Fruit fly (Drosophila melanogaster) whole organism, pupa: ENCODE data around the gene CG16986.

Experiments used
- CG12605 ChIP-seq: fragments of 200-800 bp; sonication (Bioruptor generic); IDR thresholded peaks from 2 replicates; pipeline ENCODE4 v1.3.6; 2022; ENCODE audit warnings: missing biosample characterization, missing genetic modification characterization
- CG14655 ChIP-seq: fragments of 200-800 bp; sonication (Bioruptor generic); optimal IDR thresholded peaks from 3 replicates; lab custom pipeline; 2017; ENCODE audit warnings: mild to moderate bottlenecking, missing biosample characterization, missing genetic modification reagents, missing genetic modification characterization
- CG32121 ChIP-seq: fragments of 200-800 bp; sonication (Bioruptor generic); IDR thresholded peaks from 2 replicates; pipeline ENCODE4 v1.3.6; 2022; ENCODE audit warnings: missing biosample characterization, missing genetic modification characterization
- CG4496 ChIP-seq: fragments of 200-800 bp; sonication (Bioruptor generic); IDR thresholded peaks from 3 replicates; pipeline ENCODE4 v1.3.6; 2022; ENCODE audit warnings: missing biosample characterization, missing genetic modification characterization
- CG8159 ChIP-seq: fragments of 200-800 bp; sonication (Bioruptor generic); optimal IDR thresholded peaks from 3 replicates; lab custom pipeline; 2018; ENCODE audit warnings: missing biosample characterization, mild to moderate bottlenecking, missing genetic modification characterization, moderate library complexity
- D1 ChIP-seq: fragments of 200-800 bp; sonication (Bioruptor generic); optimal IDR thresholded peaks from 2 replicates; lab custom pipeline; 2018; ENCODE audit warnings: missing biosample characterization, mild to moderate bottlenecking, missing genetic modification characterization, moderate library complexity
- Pif1A ChIP-seq: fragments of 200-800 bp; sonication (Bioruptor generic); optimal IDR thresholded peaks from 3 replicates; lab custom pipeline; 2016; ENCODE audit warnings: missing biosample characterization, missing genetic modification characterization

dm6 chr3L:2577096-2577831, 22.9 kb upstream of the CG16986 start:
- no peak for TF ChIP-seq Pif1A (GFP tag; lab: Kevin White, UChicago)
- no peak for TF ChIP-seq CG32121 (GFP tag; lab: Robert Waterston, UW)
- TF ChIP-seq D1 = no peak
- no peak for TF ChIP-seq CG8159 (tag; lab: Kevin White, UChicago)
- TF ChIP-seq CG14655 = peak; percentile 36
- no peak for TF ChIP-seq CG12605 (GFP tag; lab: Robert Waterston, UW)
- TF ChIP-seq CG4496 (GFP tag; lab: Robert Waterston, UW) = no peak
